Fruit fly (Drosophila melanogaster) whole organism, adult: Measurements from ENCODE around the gene sra.

ENCODE experiments used
- CG11617 ChIP-seq: fragments of 200-800 bp; sonication (Bioruptor generic); optimal IDR thresholded peaks from 2 replicates; lab custom pipeline; 2017; ENCODE audit warnings: mild to moderate bottlenecking, missing biosample characterization, missing genetic modification reagents, missing genetic modification characterization
- CG14711 ChIP-seq: fragments of 200-800 bp; sonication (Bioruptor generic); optimal IDR thresholded peaks from 2 replicates; lab custom pipeline; 2018; ENCODE audit warnings: missing biosample characterization, mild to moderate bottlenecking, missing genetic modification characterization, moderate library complexity
- CG1620 ChIP-seq: fragments of 200-800 bp; sonication (Bioruptor generic); optimal IDR thresholded peaks from 2 replicates; lab custom pipeline; 2016; ENCODE audit warnings: missing biosample characterization, missing genetic modification characterization
- CG33017 ChIP-seq: fragments of 200-800 bp; sonication (Bioruptor generic); optimal IDR thresholded peaks from 2 replicates; lab custom pipeline; 2018; ENCODE audit warnings: missing biosample characterization, mild to moderate bottlenecking, missing genetic modification characterization, moderate library complexity
- CG5204 ChIP-seq: fragments of 200-800 bp; sonication (Bioruptor generic); optimal IDR thresholded peaks from 2 replicates; lab custom pipeline; 2016; ENCODE audit warnings: missing biosample characterization, missing genetic modification characterization
- CG7101 ChIP-seq: fragments of 200-800 bp; sonication (Bioruptor generic); optimal IDR thresholded peaks from 2 replicates; lab custom pipeline; 2018; ENCODE audit warnings: missing biosample characterization, mild to moderate bottlenecking, missing genetic modification characterization, moderate library complexity
- Clk ChIP-seq: fragments of 200-800 bp; sonication (Bioruptor generic); optimal IDR thresholded peaks from 2 replicates; lab custom pipeline; 2017; ENCODE audit warnings: missing biosample characterization, missing genetic modification characterization
- Crg-1 ChIP-seq: fragments of 200-800 bp; sonication (Bioruptor generic); optimal IDR thresholded peaks from 2 replicates; lab custom pipeline; 2016; ENCODE audit warnings: missing biosample characterization, missing genetic modification characterization
- Mnt ChIP-seq: fragments of 200-800 bp; sonication (Bioruptor generic); optimal IDR thresholded peaks from 2 replicates; lab custom pipeline; 2016; ENCODE audit warnings: missing biosample characterization, mild to moderate bottlenecking, missing genetic modification characterization
- cnc ChIP-seq, 2 experiments: fragments of >200 bp; optimal IDR thresholded peaks; 2 replicates each; lab custom pipeline; 2017
- kay ChIP-seq: fragments of 200-800 bp; sonication (Bioruptor generic); peaks from one replicate; lab custom pipeline; 2016; ENCODE audit warnings: missing biosample characterization, missing genetic modification characterization, borderline replicate concordance
- ovo ChIP-seq: fragments of 200-800 bp; sonication (Bioruptor generic); optimal IDR thresholded peaks from 2 replicates; lab custom pipeline; 2016; ENCODE audit warnings: missing biosample characterization, missing genetic modification characterization
- pad ChIP-seq: fragments of 200-800 bp; sonication (Bioruptor generic); optimal IDR thresholded peaks from 3 replicates; lab custom pipeline; 2017; ENCODE audit warnings: missing biosample characterization, missing genetic modification characterization, mild to moderate bottlenecking, moderate library complexity, missing genetic modification reagents

- no peak for TF ChIP-seq Crg-1
- no peak for TF ChIP-seq cnc (optimal IDR thresholded peaks at IDR 0.05; lab: Kevin White, UChicago)
- TF ChIP-seq ovo (GFP tag; lab: Kevin White, UChicago) = no peak
- no peak for TF ChIP-seq CG14711 (tag; lab: Kevin White, UChicago)
- no peak for TF ChIP-seq Mnt (GFP tag; lab: Kevin White, UChicago)
- no peak for TF ChIP-seq CG11617 (GFP tag; lab: Kevin White, UChicago)
- TF ChIP-seq kay (GFP tag; lab: Kevin White, UChicago) = no peak
- TF ChIP-seq CG5204 (GFP tag; lab: Kevin White, UChicago) = peak; percentile 49
- no peak for TF ChIP-seq CG1620 (GFP tag; lab: Kevin White, UChicago)
- no peak for TF ChIP-seq Clk
- no peak for TF ChIP-seq CG33017 (tag; lab: Kevin White, UChicago)
- TF ChIP-seq pad (GFP tag; lab: Kevin White, UChicago) = no peak
- no peak for TF ChIP-seq CG7101 (tag; lab: Kevin White, UChicago)
Observed at dm6 chr3R:16241822-16242221, 55.0 kb downstream of the sra start.
